Worm (Caenorhabditis elegans) whole organism, young adult: ENCODE results near the gene dph-3.
"Not testable (repeated sequence)": the region's sequence is repeated elsewhere in the genome, so short reads cannot be mapped to it uniquely, and the experiment has no call there.

Experiments used
- K11D2.4 ChIP-seq: fragments of 200-800 bp; sonication (Bioruptor generic); IDR thresholded peaks from 2 replicates; pipeline ENCODE4 v1.3.6; 2022; ENCODE audit warnings: missing genetic modification reagents, missing genetic modification characterization, missing compliant biosample characterization
- ama-1 ChIP-seq, 3 experiments: fragments of 150-350 bp in 1 of 3; sonication (generic microtip) in 2 of 3; optimal IDR thresholded peaks; 2 replicates each; lab custom pipeline; 2014 to 2018; ENCODE audit warnings: missing biosample characterization in 2 of 3, missing genetic modification characterization in 2 of 3, missing genetic modification reagents in 2 of 3
- efl-1 ChIP-seq: fragments of 150-350 bp; optimal IDR thresholded peaks from 2 replicates; lab custom pipeline; 2014; ENCODE audit warnings: missing biosample characterization, missing genetic modification reagents, missing genetic modification characterization
- mel-28 ChIP-seq: sonication (generic microtip); optimal IDR thresholded peaks from 2 replicates; lab custom pipeline; 2016; ENCODE audit warnings: borderline replicate concordance, mild to moderate bottlenecking, missing genetic modification characterization, missing compliant biosample characterization
- nhr-90 ChIP-seq: sonication (generic microtip); optimal IDR thresholded peaks from 2 replicates; lab custom pipeline; 2016; ENCODE audit warnings: missing genotype, mild to moderate bottlenecking, missing genetic modification characterization, missing compliant biosample characterization
- ztf-25 ChIP-seq: fragments of 200-800 bp; sonication (Bioruptor generic); IDR thresholded peaks from 2 replicates; pipeline ENCODE4 v1.3.6; 2022; ENCODE audit warnings: missing genetic modification reagents, missing genetic modification characterization, missing compliant biosample characterization

ce11 chrIV:9740851-9741549 is 34.1 kb downstream of the dph-3 start, which contains the start of gene gln-6:
- TF ChIP-seq nhr-90; mel-28 (tag; lab: Kevin White, UChicago); ama-1 (optimal IDR thresholded peaks at IDR 0.05; lab: Kevin White, UChicago); ama-1 (GFP tag; optimal IDR thresholded peaks at IDR 0.05; lab: Kevin White, UChicago); K11D2.4 (GFP tag; lab: Robert Waterston, UW); ztf-25 (GFP tag; lab: Robert Waterston, UW): not testable (repeated sequence)
- TF ChIP-seq efl-1 (GFP tag; lab: Kevin White, UChicago), result peak; percentile 94
